1 fruit fly cellular context compared by ENCODE assay signal in genomic region chr3L:6217212-6217611, dm6.
TF ChIP-seq lines count a peak whose summit lies in the region.

No protein-coding gene starts in this region.

TF ChIP-seq in whole organism, embryonic, 481 proteins besides CTCF, POLR2A, EP300 and RAD21 (continued from another document):
- no peak for TF ChIP-seq Mrtf (GFP tag; IDR thresholded peaks at IDR 0.05; lab: Robert Waterston, UW)
- TF ChIP-seq CG8290 (GFP tag; optimal IDR thresholded peaks at IDR 0.05; lab: Kevin White, UChicago): no peak
- TF ChIP-seq CG8290 (tag; optimal IDR thresholded peaks at IDR 0.05; lab: Kevin White, UChicago): no peak
- peak; percentile 83 for TF ChIP-seq Sox102F (GFP tag; optimal IDR thresholded peaks at IDR 0.05; lab: Kevin White, UChicago)
- TF ChIP-seq CG12155 (GFP tag; optimal IDR thresholded peaks at IDR 0.05; lab: Kevin White, UChicago): peak; percentile 12
- no peak for TF ChIP-seq CrebB (tag; optimal IDR thresholded peaks at IDR 0.05; lab: Kevin White, UChicago)
- no peak for TF ChIP-seq gro (GFP tag; optimal IDR thresholded peaks at IDR 0.05; lab: Kevin White, UChicago)
- TF ChIP-seq CG12744 (GFP tag; optimal IDR thresholded peaks at IDR 0.05; lab: Kevin White, UChicago): no peak
- TF ChIP-seq CG4404 (GFP tag; IDR thresholded peaks at IDR 0.05; lab: Robert Waterston, UW): peak; percentile 53
- peak; percentile 86 for TF ChIP-seq CG31441 (GFP tag; IDR thresholded peaks at IDR 0.05; lab: Robert Waterston, UW)
- TF ChIP-seq CG8765 (GFP tag; IDR thresholded peaks at IDR 0.05; lab: Robert Waterston, UW): 0 out of 2 replicates have a peak, but pooled peaks have one; percentile 19
- TF ChIP-seq CG10209 (GFP tag; optimal IDR thresholded peaks at IDR 0.05; lab: Kevin White, UChicago): peak; percentile 13
- no peak for TF ChIP-seq Ets97D (GFP tag; optimal IDR thresholded peaks at IDR 0.05; lab: Kevin White, UChicago)
- no peak for TF ChIP-seq HLH4C (GFP tag; IDR thresholded peaks at IDR 0.05; lab: Robert Waterston, UW; ENCODE audit: partially characterized antibody)
- peak; percentile 81 for TF ChIP-seq ara (GFP tag; IDR thresholded peaks at IDR 0.05; lab: Robert Waterston, UW)
- TF ChIP-seq NFAT (GFP tag; IDR thresholded peaks at IDR 0.05; lab: Robert Waterston, UW): no peak
- TF ChIP-seq CG18619 (GFP tag; optimal IDR thresholded peaks at IDR 0.05; lab: Kevin White, UChicago): peak; percentile 27
- TF ChIP-seq CG7987 (GFP tag; optimal IDR thresholded peaks at IDR 0.05; lab: Kevin White, UChicago): no peak
- peak; percentile 87 for TF ChIP-seq nmo (GFP tag; optimal IDR thresholded peaks at IDR 0.05; lab: Kevin White, UChicago)
- TF ChIP-seq CG11560 (tag; IDR thresholded peaks at IDR 0.05; lab: Robert Waterston, UW): no peak
- TF ChIP-seq CG3838 (GFP tag; optimal IDR thresholded peaks at IDR 0.05; lab: Kevin White, UChicago): no peak
- peak; percentile 22 for TF ChIP-seq CG2116 (GFP tag; optimal IDR thresholded peaks at IDR 0.05; lab: Kevin White, UChicago)
- peak; percentile 78 for TF ChIP-seq Awh (GFP tag; IDR thresholded peaks at IDR 0.05; lab: Robert Waterston, UW)
- TF ChIP-seq CG12769 (tag; optimal IDR thresholded peaks at IDR 0.05; lab: Kevin White, UChicago): no peak
- peak; percentile 66; the same call in 1 of the 2 replicates for TF ChIP-seq CG10959 (GFP tag; IDR thresholded peaks at IDR 0.05; lab: Robert Waterston, UW)
- TF ChIP-seq CG9817 (tag; optimal IDR thresholded peaks at IDR 0.05; lab: Kevin White, UChicago): peak; percentile 29
